Worm (Caenorhabditis elegans): ENCODE data around the gene C24F3.2.

- TF ChIP-seq unc-62 (GFP tag; optimal IDR thresholded peaks at IDR 0.05) (peak; percentile 73), lin-13 (GFP tag; optimal IDR thresholded peaks at IDR 0.05) (peak; percentile 56), ztf-4 (tag; optimal IDR thresholded peaks at IDR 0.05) (peak; percentile 69), R02D3.7 (tag; optimal IDR thresholded peaks at IDR 0.05) (no peak), mdl-1 (tag; optimal IDR thresholded peaks at IDR 0.05) (peak; percentile 80 to 98), snpc-4 (tag; optimal IDR thresholded peaks at IDR 0.05) (peak; percentile 32), nhr-237 (tag; optimal IDR thresholded peaks at IDR 0.05) (no peak), fos-1 (tag; optimal IDR thresholded peaks at IDR 0.05) (peak; percentile 81), nhr-12 (tag; optimal IDR thresholded peaks at IDR 0.05) (peak; percentile 33), ama-1 (optimal IDR thresholded peaks at IDR 0.05) (peak; percentile 38), lin-39 (tag; optimal IDR thresholded peaks at IDR 0.05) (no peak), elt-1 (tag; optimal IDR thresholded peaks at IDR 0.05) (no peak)
These were observed 30.0 kb downstream of the C24F3.2 start for ce11 chrIV:10252350-10252792.
